Fruit fly (Drosophila melanogaster) whole organism, embryonic: Measurements from ENCODE around the gene Jarid2.

Source experiments
- Antp ChIP-seq: fragments of 200-800 bp; sonication (Bioruptor generic); optimal IDR thresholded peaks from 3 replicates; lab custom pipeline; 2016; ENCODE audit warnings: missing biosample characterization, missing genetic modification characterization
- CG15269 ChIP-seq: fragments of 200-800 bp; sonication (Bioruptor generic); optimal IDR thresholded peaks from 2 replicates; lab custom pipeline; 2018; ENCODE audit warnings: missing biosample characterization, mild to moderate bottlenecking, missing genetic modification characterization, moderate library complexity
- CG18619 ChIP-seq: fragments of 200-800 bp; sonication (Bioruptor generic); optimal IDR thresholded peaks from 3 replicates; lab custom pipeline; 2017; ENCODE audit warnings: missing biosample characterization, mild to moderate bottlenecking, missing genetic modification characterization
- Lpt ChIP-seq: fragments of >200 bp; optimal IDR thresholded peaks from 2 replicates; lab custom pipeline; 2018; ENCODE audit warnings: missing biosample characterization, missing genetic modification characterization
- eyg ChIP-seq: fragments of 200-800 bp; sonication (Bioruptor generic); optimal IDR thresholded peaks from 3 replicates; lab custom pipeline; 2016; ENCODE audit warnings: missing biosample characterization, missing genetic modification characterization
- h ChIP-seq: fragments of >200 bp; optimal IDR thresholded peaks from 2 replicates; lab custom pipeline; 2017
- pum ChIP-seq: fragments of 200-800 bp; sonication (Bioruptor generic); optimal IDR thresholded peaks from 2 replicates; lab custom pipeline; 2016; ENCODE audit warnings: missing biosample characterization, missing genetic modification characterization

- TF ChIP-seq pum (GFP tag; lab: Kevin White, UChicago) (no peak), h (lab: Kevin White, UChicago) (no peak), Lpt (GFP tag; lab: Kevin White, UChicago) (no peak), eyg (GFP tag; lab: Kevin White, UChicago) (no peak), CG18619 (GFP tag; lab: Kevin White, UChicago) (no peak), CG15269 (no peak), Antp (GFP tag; lab: Kevin White, UChicago) (no peak)
These were observed 36.5 kb downstream of the Jarid2 start, which contains the start of gene CG33702 for dm6 chr3L:9513309-9513708.
